Worm (Caenorhabditis elegans) whole organism, late embryonic: ENCODE data around the gene Y40A1A.2.
"Not testable (repeated sequence)": the region's sequence is repeated elsewhere in the genome, so short reads cannot be mapped to it uniquely, and the experiment has no call there.

Experiments used
- C08G9.2 ChIP-seq: sonication (generic microtip); optimal IDR thresholded peaks from 2 replicates; lab custom pipeline; 2016; ENCODE audit warnings: mild to moderate bottlenecking, missing genetic modification characterization, moderate library complexity, missing compliant biosample characterization
- F13H6.1 ChIP-seq: sonication (generic microtip); optimal IDR thresholded peaks from 2 replicates; lab custom pipeline; 2016; ENCODE audit warnings: missing genetic modification characterization, missing compliant biosample characterization
- K02D7.2 ChIP-seq: sonication (generic microtip); optimal IDR thresholded peaks from 2 replicates; lab custom pipeline; 2017; ENCODE audit warnings: mild to moderate bottlenecking, missing genetic modification characterization, missing compliant biosample characterization
- Y22D7AL.16 ChIP-seq: sonication (generic microtip); optimal IDR thresholded peaks from 2 replicates; lab custom pipeline; 2016; ENCODE audit warnings: missing genetic modification characterization, missing compliant biosample characterization
- ahr-1 ChIP-seq: sonication (generic microtip); optimal IDR thresholded peaks from 2 replicates; lab custom pipeline; 2016; ENCODE audit warnings: missing genetic modification characterization, missing compliant biosample characterization
- ama-1 ChIP-seq: fragments of 150-350 bp; optimal IDR thresholded peaks from 2 replicates; lab custom pipeline; 2014
- ceh-14 ChIP-seq: sonication (generic microtip); optimal IDR thresholded peaks from 2 replicates; lab custom pipeline; 2016; ENCODE audit warnings: missing genotype, missing genetic modification characterization, missing compliant biosample characterization
- ceh-24 ChIP-seq: sonication (generic microtip); optimal IDR thresholded peaks from 2 replicates; lab custom pipeline; 2016; ENCODE audit warnings: mild to moderate bottlenecking, missing genetic modification characterization, missing compliant biosample characterization
- ceh-30 ChIP-seq: fragments of 150-350 bp; optimal IDR thresholded peaks from 2 replicates; lab custom pipeline; 2014; ENCODE audit warnings: missing biosample characterization, missing genetic modification characterization
- ceh-6 ChIP-seq: fragments of 200-800 bp; sonication (Bioruptor generic); optimal IDR thresholded peaks from 2 replicates; lab custom pipeline; 2018; ENCODE audit warnings: mild to moderate bottlenecking, missing genetic modification characterization, missing compliant biosample characterization
- ceh-9 ChIP-seq: sonication (generic microtip); optimal IDR thresholded peaks from 2 replicates; lab custom pipeline; 2016; ENCODE audit warnings: mild to moderate bottlenecking, missing genetic modification characterization, inconsistent platforms, missing compliant biosample characterization
- dmd-4 ChIP-seq: sonication (generic microtip); optimal IDR thresholded peaks from 2 replicates; lab custom pipeline; 2016; ENCODE audit warnings: borderline replicate concordance, missing genetic modification characterization, missing compliant biosample characterization
- dve-1 ChIP-seq: sonication (generic microtip); optimal IDR thresholded peaks from 2 replicates; lab custom pipeline; 2017; ENCODE audit warnings: antibody characterized with exemption, mild to moderate bottlenecking, missing genetic modification characterization, missing compliant biosample characterization
- eyg-1 ChIP-seq: sonication (generic microtip); optimal IDR thresholded peaks from 2 replicates; lab custom pipeline; 2016; ENCODE audit warnings: missing genotype, missing genetic modification characterization, missing compliant biosample characterization
- fax-1 ChIP-seq: sonication (generic microtip); optimal IDR thresholded peaks from 2 replicates; lab custom pipeline; 2016; ENCODE audit warnings: missing genotype, missing genetic modification characterization, missing compliant biosample characterization
- fkh-10 ChIP-seq: fragments of 150-350 bp; optimal IDR thresholded peaks from 2 replicates; lab custom pipeline; 2014; ENCODE audit warnings: missing biosample characterization, missing genetic modification reagents, missing genetic modification characterization
- gmeb-2 ChIP-seq: sonication (generic microtip); optimal IDR thresholded peaks from 2 replicates; lab custom pipeline; 2016; ENCODE audit warnings: missing genetic modification characterization, inconsistent platforms, missing compliant biosample characterization
- hlh-13 ChIP-seq: fragments of 200-800 bp; sonication (Bioruptor generic); optimal IDR thresholded peaks from 2 replicates; lab custom pipeline; 2018; ENCODE audit warnings: mild to moderate bottlenecking, missing genetic modification characterization, missing compliant biosample characterization
- hlh-30 ChIP-seq: sonication (generic microtip); optimal IDR thresholded peaks from 2 replicates; lab custom pipeline; 2017; ENCODE audit warnings: antibody characterized with exemption, missing genetic modification characterization, missing compliant biosample characterization; ENCODE audit not compliant: insufficient read depth
- hlh-8 ChIP-seq: sonication (generic microtip); optimal IDR thresholded peaks from 2 replicates; lab custom pipeline; 2016; ENCODE audit warnings: missing genotype, missing genetic modification characterization, missing compliant biosample characterization
- nhr-11 ChIP-seq: fragments of 150-350 bp; optimal IDR thresholded peaks from 2 replicates; lab custom pipeline; 2014; ENCODE audit warnings: missing biosample characterization, missing genetic modification characterization
- npax-4 ChIP-seq: sonication (generic microtip); optimal IDR thresholded peaks from 2 replicates; lab custom pipeline; 2016; ENCODE audit warnings: missing genetic modification characterization, missing compliant biosample characterization
- pag-3 ChIP-seq: sonication (generic microtip); optimal IDR thresholded peaks from 2 replicates; lab custom pipeline; 2016; ENCODE audit warnings: missing compliant biosample characterization, missing genetic modification characterization, borderline replicate concordance
- pha-2 ChIP-seq: sonication (generic microtip); optimal IDR thresholded peaks from 2 replicates; lab custom pipeline; 2017; ENCODE audit warnings: mild to moderate bottlenecking, missing genetic modification characterization, missing compliant biosample characterization
- pha-4 ChIP-seq: fragments of 150-350 bp; optimal IDR thresholded peaks from 2 replicates; lab custom pipeline; 2018; ENCODE audit warnings: missing biosample characterization, missing genetic modification reagents, missing genetic modification characterization
- pros-1 ChIP-seq: fragments of 150-350 bp; optimal IDR thresholded peaks from 2 replicates; lab custom pipeline; 2014; ENCODE audit warnings: missing biosample characterization, missing genetic modification reagents, missing genetic modification characterization
- ref-2 ChIP-seq: sonication (generic microtip); optimal IDR thresholded peaks from 2 replicates; lab custom pipeline; 2016; ENCODE audit warnings: missing genetic modification characterization, missing compliant biosample characterization
- rnt-1 ChIP-seq: sonication (generic microtip); optimal IDR thresholded peaks from 2 replicates; lab custom pipeline; 2016; ENCODE audit warnings: missing genetic modification characterization, missing compliant biosample characterization
- sdc-2 ChIP-seq: sonication (generic microtip); optimal IDR thresholded peaks from 2 replicates; lab custom pipeline; 2016; ENCODE audit warnings: missing genotype, missing genetic modification characterization, missing compliant biosample characterization
- sox-2 ChIP-seq: fragments of 200-800 bp; sonication (Bioruptor generic); IDR thresholded peaks from 2 replicates; pipeline ENCODE4 v1.3.6; 2022; ENCODE audit warnings: missing genetic modification reagents, missing genetic modification characterization, missing compliant biosample characterization
- syd-9 ChIP-seq: sonication (generic microtip); optimal IDR thresholded peaks from 2 replicates; lab custom pipeline; 2016; ENCODE audit warnings: mild to moderate bottlenecking, missing genetic modification characterization, moderate library complexity, missing compliant biosample characterization
- tbx-7 ChIP-seq: sonication (generic microtip); optimal IDR thresholded peaks from 2 replicates; lab custom pipeline; 2016; ENCODE audit warnings: missing genotype, missing genetic modification characterization, missing compliant biosample characterization
- ttx-3 ChIP-seq: sonication (generic microtip); optimal IDR thresholded peaks from 2 replicates; lab custom pipeline; 2016; ENCODE audit warnings: missing genetic modification reagents, missing genetic modification characterization, missing compliant biosample characterization
- unc-42 ChIP-seq: sonication (generic microtip); optimal IDR thresholded peaks from 2 replicates; lab custom pipeline; 2016; ENCODE audit warnings: missing genotype, missing genetic modification characterization, missing compliant biosample characterization
- unc-55 ChIP-seq: sonication (generic microtip); optimal IDR thresholded peaks from 2 replicates; lab custom pipeline; 2017; ENCODE audit warnings: missing biosample characterization, missing genetic modification reagents, missing genetic modification characterization

The Y40A1A.2 gene

DNA sequence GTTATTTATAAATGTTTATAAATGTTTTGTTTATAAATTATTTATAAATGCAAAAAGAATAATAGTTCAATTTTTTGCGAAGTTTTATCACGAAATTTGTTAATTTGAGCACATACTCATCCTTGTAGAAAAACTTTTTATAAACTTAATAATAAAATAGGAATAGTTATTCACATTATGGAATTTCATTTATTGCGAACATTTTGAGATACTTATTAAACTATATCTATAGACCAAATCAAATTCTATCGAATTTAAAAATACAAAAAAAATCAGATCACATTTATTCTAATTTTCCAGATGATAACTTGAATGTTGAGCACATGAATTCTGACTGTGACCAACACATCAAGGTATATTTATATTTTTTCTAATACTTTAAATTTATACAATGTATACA, 28.3 kb downstream of the Y40A1A.2 start, which contains the start of gene Y102A11A.3:
Gene Y102A11A.3 (plus strand): TSS at position 301 of the 400 bp plus-strand sequence.
- TF ChIP-seq pros-1 (no peak), unc-42 (tag; lab: Kevin White, UChicago) (no peak), dmd-4 (tag; lab: Kevin White, UChicago) (no peak), hlh-30 (no peak), ttx-3 (tag; lab: Kevin White, UChicago) (no peak), unc-55 (GFP tag; lab: Kevin White, UChicago) (no peak), npax-4 (tag; lab: Kevin White, UChicago) (no peak), ceh-9 (no peak), ceh-30 (tag; lab: Kevin White, UChicago) (no peak), gmeb-2 (tag; lab: Kevin White, UChicago) (no peak), ceh-14 (tag; lab: Kevin White, UChicago) (no peak), hlh-13 (no peak), K02D7.2 (tag; lab: Kevin White, UChicago) (no peak), ceh-6 (GFP tag; lab: Kevin White, UChicago) (no peak), ama-1 (lab: Kevin White, UChicago) (no peak), sdc-2 (tag; lab: Kevin White, UChicago) (no peak), rnt-1 (tag; lab: Kevin White, UChicago) (no peak), ceh-24 (no peak), F13H6.1 (tag; lab: Kevin White, UChicago) (no peak), fax-1 (no peak)
- TF ChIP-seq, all 69 proteins: peak for 0

DNA sequence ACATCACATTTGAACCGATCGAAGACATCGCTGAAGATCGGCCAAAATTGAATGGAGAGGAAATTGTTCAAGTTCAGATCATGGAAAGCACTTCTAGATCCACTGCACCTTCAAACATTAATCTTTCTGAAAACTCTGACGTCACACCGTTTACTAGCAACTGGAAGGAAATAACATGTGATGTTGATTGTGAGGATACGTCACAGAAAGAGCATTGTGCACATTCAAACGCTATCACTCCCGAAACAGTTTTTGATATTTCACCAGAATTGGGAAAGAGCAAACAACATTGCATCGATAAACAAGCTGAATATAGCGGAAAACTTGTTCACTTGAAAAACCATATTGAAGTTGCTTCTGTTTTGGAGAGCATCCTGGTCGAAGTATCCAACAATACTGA, 31.0 kb downstream of the Y40A1A.2 start:
- no peak for TF ChIP-seq eyg-1 (tag; lab: Kevin White, UChicago)
- no peak for TF ChIP-seq pha-4
- TF ChIP-seq ceh-24 = no peak
- no peak for TF ChIP-seq ahr-1 (tag; lab: Kevin White, UChicago)
- no peak for TF ChIP-seq pag-3 (tag; lab: Kevin White, UChicago)
- no peak for TF ChIP-seq dve-1

ce11 chrX:2026342-2026741, 35.8 kb downstream of the Y40A1A.2 start, which contains the start of gene Y102A11A.2:
Gene Y102A11A.2 (plus strand): TSS chrX:2026642.
- TF ChIP-seq ref-2; syd-9 (tag; lab: Kevin White, UChicago); tbx-7: not testable (repeated sequence)
- TF ChIP-seq, all 69 proteins: peak for 0; not testable (repeated sequence) for 69

DNA sequence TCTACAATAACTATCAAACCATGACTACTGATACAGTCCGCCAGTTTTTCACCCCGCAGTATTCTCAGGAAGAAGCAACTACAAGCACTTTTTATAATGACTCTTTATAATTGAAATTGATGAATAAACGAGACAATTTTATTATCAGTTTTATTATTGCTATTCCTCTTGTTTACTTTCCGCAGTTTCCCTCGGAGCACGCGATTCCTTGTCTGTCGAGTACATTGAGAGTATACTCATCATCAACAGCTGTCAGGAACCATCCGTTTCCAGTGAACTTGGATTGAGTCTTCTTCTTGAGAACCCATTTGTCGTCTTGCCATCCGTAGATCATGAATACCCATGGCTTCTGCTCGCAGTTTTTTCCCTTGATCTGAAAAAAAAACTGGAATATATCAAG, 40.3 kb downstream of the Y40A1A.2 start:
- TF ChIP-seq fkh-10 = no peak
- TF ChIP-seq ttx-3 (tag; lab: Kevin White, UChicago) = no peak
- TF ChIP-seq sox-2 = no peak
- TF ChIP-seq, all 69 proteins: peak for 0

DNA sequence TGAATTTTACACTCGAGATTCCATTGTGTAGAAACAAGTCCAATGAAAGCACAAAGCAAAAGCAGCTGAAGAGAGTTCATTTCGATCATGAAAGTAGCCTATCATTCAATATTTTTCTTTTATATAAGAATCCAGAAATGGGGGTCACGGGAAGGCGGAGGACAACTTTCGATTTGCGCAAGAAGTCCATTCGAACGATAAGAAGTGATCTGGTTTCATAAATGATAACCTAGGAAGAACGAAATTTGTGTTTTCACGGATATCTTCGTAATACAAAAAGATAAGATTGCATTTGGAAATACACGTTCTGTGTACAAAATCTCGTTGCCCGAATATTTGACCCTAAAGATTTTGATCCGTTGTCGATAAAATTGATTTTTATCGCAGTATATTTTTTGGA, 40.9 kb downstream of the Y40A1A.2 start, which contains the start of gene Y102A11A.5:
Gene Y102A11A.5 (minus strand): TSS at position 175 of the 400 bp plus-strand sequence.
- TF ChIP-seq dve-1 (no peak), nhr-11 (tag; lab: Kevin White, UChicago) (no peak), tbx-7 (no peak), dmd-4 (tag; lab: Kevin White, UChicago) (no peak), ceh-14 (tag; lab: Kevin White, UChicago) (no peak), pha-2 (no peak), Y22D7AL.16 (tag; lab: Kevin White, UChicago) (no peak), C08G9.2 (tag; lab: Kevin White, UChicago) (no peak), hlh-8 (tag; lab: Kevin White, UChicago) (no peak)
